Fruit fly (Drosophila melanogaster): ENCODE results near the gene bel.

dm6 chr3R:8701197-8701596, 40.6 kb upstream of the bel start:
- TF ChIP-seq BtbVII (GFP tag; optimal IDR thresholded peaks at IDR 0.05) (no peak), ro (GFP tag; IDR thresholded peaks at IDR 0.05) (no peak), CG10274 (GFP tag; optimal IDR thresholded peaks at IDR 0.05) (no peak), CG3726 (GFP tag; IDR thresholded peaks at IDR 0.05) (no peak), cg (GFP tag; optimal IDR thresholded peaks at IDR 0.05) (no peak)
